Worm (Caenorhabditis elegans): Measurements from ENCODE around the gene R11D1.7.
A peak's percentile ranks its signal among the peaks of the same experiment; 100 is the strongest.

Gene R11D1.7

ce11 chrV:12743778-12744502 is 24.1 kb downstream of the R11D1.7 start:
- no peak for TF ChIP-seq nhr-12 (tag; optimal IDR thresholded peaks at IDR 0.05)
- no peak for TF ChIP-seq ceh-43 (GFP tag; optimal IDR thresholded peaks at IDR 0.05)
- no peak for TF ChIP-seq ztf-11 (tag; optimal IDR thresholded peaks at IDR 0.05)
- TF ChIP-seq mls-2 (tag; optimal IDR thresholded peaks at IDR 0.05), result no peak
- TF ChIP-seq cnd-1 (tag; optimal IDR thresholded peaks at IDR 0.05), result no peak
- no peak for TF ChIP-seq pha-4 (tag; optimal IDR thresholded peaks at IDR 0.05)
- TF ChIP-seq ham-2 (GFP tag; optimal IDR thresholded peaks at IDR 0.05), result no peak
- no peak for TF ChIP-seq nhr-76 (tag; optimal IDR thresholded peaks at IDR 0.05)
- no peak for TF ChIP-seq hlh-1 (tag; optimal IDR thresholded peaks at IDR 0.05)
- TF ChIP-seq M03D4.4 (tag; optimal IDR thresholded peaks at IDR 0.05), result no peak
- TF ChIP-seq tbx-8 (GFP tag; optimal IDR thresholded peaks at IDR 0.05), result no peak
- no peak for TF ChIP-seq mep-1 (tag; optimal IDR thresholded peaks at IDR 0.05)
- TF ChIP-seq snpc-4 (tag; optimal IDR thresholded peaks at IDR 0.05), result no peak
- no peak for TF ChIP-seq unc-39 (tag; optimal IDR thresholded peaks at IDR 0.05)
- no peak for TF ChIP-seq flh-1 (GFP tag; optimal IDR thresholded peaks at IDR 0.05)
- TF ChIP-seq sptf-1 (tag; optimal IDR thresholded peaks at IDR 0.05), result no peak
- TF ChIP-seq unc-120 (tag; optimal IDR thresholded peaks at IDR 0.05; ENCODE audit: poor library complexity, severe bottlenecking), result no peak
- no peak for TF ChIP-seq nhr-28 (tag; optimal IDR thresholded peaks at IDR 0.05)
- TF ChIP-seq ceh-39 (tag; optimal IDR thresholded peaks at IDR 0.05), result no peak
- no peak for TF ChIP-seq blmp-1 (tag; optimal IDR thresholded peaks at IDR 0.05)

ce11 chrV:12744979-12745378 is 25.2 kb downstream of the R11D1.7 start, which contains the start of gene C15C8.7:
C15C8.7 (minus strand) TSS chrV:12745050.
- TF ChIP-seq nhr-28 (tag; optimal IDR thresholded peaks at IDR 0.05) (no peak), ces-1 (GFP tag; optimal IDR thresholded peaks at IDR 0.05) (no peak), elt-3 (tag; optimal IDR thresholded peaks at IDR 0.05) (no peak), hlh-1 (tag; optimal IDR thresholded peaks at IDR 0.05) (no peak), mls-2 (tag; optimal IDR thresholded peaks at IDR 0.05) (no peak), ceh-43 (GFP tag; optimal IDR thresholded peaks at IDR 0.05) (no peak), M03D4.4 (tag; optimal IDR thresholded peaks at IDR 0.05) (no peak), drap-1 (GFP tag; optimal IDR thresholded peaks at IDR 0.05) (no peak), pha-4 (tag; optimal IDR thresholded peaks at IDR 0.05) (no peak), ceh-83 (GFP tag; optimal IDR thresholded peaks at IDR 0.05) (no peak), unc-120 (tag; optimal IDR thresholded peaks at IDR 0.05; ENCODE audit: poor library complexity, severe bottlenecking) (no peak), unc-39 (tag; optimal IDR thresholded peaks at IDR 0.05) (no peak), nhr-12 (tag; optimal IDR thresholded peaks at IDR 0.05) (no peak), nhr-237 (tag; optimal IDR thresholded peaks at IDR 0.05) (no peak), elt-1 (tag; optimal IDR thresholded peaks at IDR 0.05; ENCODE audit: borderline replicate concordance, insufficient read depth) (no peak), sptf-1 (tag; optimal IDR thresholded peaks at IDR 0.05) (no peak), bed-3 (GFP tag; optimal IDR thresholded peaks at IDR 0.05) (no peak), flh-1 (GFP tag; optimal IDR thresholded peaks at IDR 0.05) (no peak)

ce11 chrV:12747431-12747830 is 27.6 kb downstream of the R11D1.7 start, which contains the start of gene C15C8.4:
C15C8.4 (minus strand) TSS chrV:12747463.
- no peak for TF ChIP-seq zip-8 (tag; optimal IDR thresholded peaks at IDR 0.05)
- no peak for TF ChIP-seq M03D4.4 (tag; optimal IDR thresholded peaks at IDR 0.05)
- no peak for TF ChIP-seq mab-5 (tag; optimal IDR thresholded peaks at IDR 0.05)
- no peak for TF ChIP-seq lsy-2 (tag; optimal IDR thresholded peaks at IDR 0.05)
- peak; percentile 94 for TF ChIP-seq elt-1 (tag; optimal IDR thresholded peaks at IDR 0.05; ENCODE audit: borderline replicate concordance, insufficient read depth)
- TF ChIP-seq lin-13 (tag; optimal IDR thresholded peaks at IDR 0.05), result no peak

ce11 chrV:12747856-12748255 is 28.0 kb downstream of the R11D1.7 start, which contains the start of gene C15C8.5:
C15C8.5 (plus strand) TSS chrV:12748007.
- TF ChIP-seq tbx-8 (GFP tag; optimal IDR thresholded peaks at IDR 0.05) (no peak), ces-1 (GFP tag; optimal IDR thresholded peaks at IDR 0.05) (peak; percentile 97)

ce11 chrV:12749558-12749957 is 29.7 kb downstream of the R11D1.7 start:
- TF ChIP-seq sptf-1 (tag; optimal IDR thresholded peaks at IDR 0.05), result no peak
- TF ChIP-seq lin-32 (GFP tag; optimal IDR thresholded peaks at IDR 0.05), result no peak
- TF ChIP-seq mep-1 (tag; optimal IDR thresholded peaks at IDR 0.05), result no peak
- no peak for TF ChIP-seq ceh-83 (GFP tag; optimal IDR thresholded peaks at IDR 0.05)
- TF ChIP-seq blmp-1 (tag; optimal IDR thresholded peaks at IDR 0.05), result no peak
- TF ChIP-seq lsy-2 (tag; optimal IDR thresholded peaks at IDR 0.05), result no peak
- TF ChIP-seq M03D4.4 (tag; optimal IDR thresholded peaks at IDR 0.05), result no peak
- no peak for TF ChIP-seq mab-5 (tag; optimal IDR thresholded peaks at IDR 0.05)
